Worm (Caenorhabditis elegans) whole organism, young adult: ENCODE data around the gene F49F1.9.

ENCODE experiments used
- T07F8.4 ChIP-seq: sonication (generic microtip); optimal IDR thresholded peaks from 2 replicates; lab custom pipeline; 2016; ENCODE audit warnings: mild to moderate bottlenecking, missing genetic modification characterization, moderate library complexity, missing compliant biosample characterization
- ama-1 ChIP-seq, 3 experiments: fragments of 150-350 bp in 1 of 3; sonication (generic microtip) in 2 of 3; optimal IDR thresholded peaks; 2 replicates each; lab custom pipeline; 2014 to 2018; ENCODE audit warnings: missing biosample characterization in 2 of 3, missing genetic modification characterization in 2 of 3, missing genetic modification reagents in 2 of 3
- athp-1 ChIP-seq: sonication (generic microtip); optimal IDR thresholded peaks from 2 replicates; lab custom pipeline; 2017; ENCODE audit warnings: mild to moderate bottlenecking, missing genetic modification characterization, missing compliant biosample characterization
- dox-1 ChIP-seq: fragments of 200-800 bp; sonication (Bioruptor generic); IDR thresholded peaks from 2 replicates; pipeline ENCODE4 v1.3.6; 2022; ENCODE audit warnings: missing genetic modification reagents, missing genetic modification characterization, missing compliant biosample characterization
- ets-4 ChIP-seq: fragments of 200-800 bp; sonication (Bioruptor generic); optimal IDR thresholded peaks from 2 replicates; lab custom pipeline; 2018; ENCODE audit warnings: mild to moderate bottlenecking, missing genetic modification characterization, missing compliant biosample characterization
- him-1 ChIP-seq: sonication (generic microtip); optimal IDR thresholded peaks from 2 replicates; lab custom pipeline; 2016; ENCODE audit warnings: missing genotype, missing genetic modification reagents, missing genetic modification characterization, missing compliant biosample characterization
- lin-40 ChIP-seq: sonication (generic microtip); optimal IDR thresholded peaks from 2 replicates; lab custom pipeline; 2016; ENCODE audit warnings: missing genetic modification characterization, mild to moderate bottlenecking, missing compliant biosample characterization, missing genotype, missing genetic modification reagents
- madf-3 ChIP-seq: fragments of 200-800 bp; sonication (Bioruptor generic); IDR thresholded peaks from 2 replicates; pipeline ENCODE4 v1.3.6; 2022; ENCODE audit warnings: missing genetic modification reagents, missing genetic modification characterization, missing compliant biosample characterization
- madf-8 ChIP-seq: fragments of 200-800 bp; sonication (Bioruptor generic); conservative IDR thresholded peaks from 2 replicates; pipeline ENCODE4 v1.3.6; 2022; ENCODE audit warnings: missing genetic modification reagents, missing genetic modification characterization, missing compliant biosample characterization
- snpc-4 ChIP-seq, 5 experiments: fragments of 150-350 bp in 1 of 5; sonication (generic microtip) in 4 of 5; optimal IDR thresholded peaks; 2 replicates each; lab custom pipeline; 2014 to 2018; ENCODE audit warnings: missing genetic modification characterization in 5 of 5, missing biosample characterization in 3 of 5, antibody characterized with exemption in 2 of 5, mild to moderate bottlenecking in 2 of 5, missing compliant biosample characterization in 2 of 5, missing genotype in 2 of 5, moderate library complexity in 2 of 5, missing genetic modification reagents in 1 of 5
- tbp1 ChIP-seq: fragments of 200-800 bp; sonication (Bioruptor generic); optimal IDR thresholded peaks from 2 replicates; lab custom pipeline; 2018; ENCODE audit warnings: mild to moderate bottlenecking, missing genetic modification characterization, missing compliant biosample characterization
- unc-62 ChIP-seq: fragments of 150-350 bp; optimal IDR thresholded peaks from 2 replicates; lab custom pipeline; 2014; ENCODE audit warnings: missing biosample characterization, missing genetic modification reagents, missing genetic modification characterization
- xnd-1 ChIP-seq: sonication (generic microtip); optimal IDR thresholded peaks from 2 replicates; lab custom pipeline; 2016; ENCODE audit warnings: missing genotype, missing genetic modification reagents, missing genetic modification characterization, missing compliant biosample characterization
- ztf-25 ChIP-seq: fragments of 200-800 bp; sonication (Bioruptor generic); IDR thresholded peaks from 2 replicates; pipeline ENCODE4 v1.3.6; 2022; ENCODE audit warnings: missing genetic modification reagents, missing genetic modification characterization, missing compliant biosample characterization

- TF ChIP-seq snpc-4 (GFP tag; optimal IDR thresholded peaks at IDR 0.05; lab: Kevin White, UChicago) (no peak), snpc-4 (tag; optimal IDR thresholded peaks at IDR 0.05; lab: Kevin White, UChicago) (no peak), unc-62 (no peak), madf-8 (GFP tag; lab: Robert Waterston, UW) (no peak), ets-4 (GFP tag; lab: Kevin White, UChicago) (no peak), him-1 (tag; lab: Kevin White, UChicago) (no peak), ama-1 (optimal IDR thresholded peaks at IDR 0.05; lab: Kevin White, UChicago) (no peak), ama-1 (GFP tag; optimal IDR thresholded peaks at IDR 0.05; lab: Kevin White, UChicago) (no peak), tbp1 (GFP tag; lab: Kevin White, UChicago) (no peak), lin-40 (no peak), T07F8.4 (tag; lab: Kevin White, UChicago) (no peak), madf-3 (GFP tag; lab: Robert Waterston, UW) (no peak), xnd-1 (no peak), athp-1 (tag; lab: Kevin White, UChicago) (no peak), ztf-25 (GFP tag; lab: Robert Waterston, UW) (no peak), dox-1 (no peak)
These were observed 2.9 kb upstream of the F49F1.9 start, which contains the start of gene F49F1.18 for ce11 chrIV:4140265-4140664.
